Worm (Caenorhabditis elegans) whole organism, L4 larva: ENCODE results near the gene Y43F8B.20.

Experiments
- F44E2.7 ChIP-seq: fragments of 200-800 bp; sonication (Bioruptor generic); IDR thresholded peaks from 2 replicates; pipeline ENCODE4 v2.1.2; 2022; ENCODE audit warnings: missing genetic modification characterization, missing compliant biosample characterization
- Y105C5A.15 ChIP-seq: fragments of 200-800 bp; sonication (Bioruptor generic); IDR thresholded peaks from 2 replicates; pipeline ENCODE4 v1.3.6; 2022; ENCODE audit warnings: missing genetic modification characterization, missing compliant biosample characterization
- Y48G9A.11 ChIP-seq: fragments of 200-800 bp; sonication (Bioruptor generic); IDR thresholded peaks from 2 replicates; pipeline ENCODE4 v1.3.6; 2022; ENCODE audit warnings: missing genetic modification reagents, missing genetic modification characterization, missing compliant biosample characterization
- ZK337.2 ChIP-seq: fragments of 200-800 bp; sonication (Bioruptor generic); IDR thresholded peaks from 2 replicates; pipeline ENCODE4 v1.3.6; 2022; ENCODE audit warnings: missing genetic modification reagents, missing genetic modification characterization, missing compliant biosample characterization
- ZK546.5 ChIP-seq, 2 experiments: sonication (generic microtip); optimal IDR thresholded peaks; 2 replicates each; lab custom pipeline; 2017; ENCODE audit warnings: missing biosample characterization in 2 of 2, missing genetic modification characterization in 2 of 2
- aha-1 ChIP-seq: fragments of 150-350 bp; peaks from one replicate; lab custom pipeline; 2014; ENCODE audit warnings: missing biosample characterization, missing genetic modification characterization
- ama-1 ChIP-seq: fragments of 150-350 bp; optimal IDR thresholded peaks from 2 replicates; lab custom pipeline; 2014; ENCODE audit warnings: inconsistent platforms, mixed read lengths
- ceh-20 ChIP-seq: fragments of 200-800 bp; sonication (Bioruptor generic); IDR thresholded peaks from 2 replicates; pipeline ENCODE4 v1.3.6; 2022; ENCODE audit warnings: missing genetic modification reagents, missing genetic modification characterization, missing compliant biosample characterization
- ceh-28 ChIP-seq: fragments of 150-350 bp; optimal IDR thresholded peaks from 2 replicates; lab custom pipeline; 2014; ENCODE audit warnings: missing biosample characterization, missing genetic modification reagents, missing genetic modification characterization
- daf-16 ChIP-seq, 3 experiments: sonication (generic microtip); optimal IDR thresholded peaks; 2 replicates each; lab custom pipeline; 2016 to 2017; ENCODE audit warnings: missing genetic modification characterization in 3 of 3, missing genetic modification reagents in 3 of 3, mild to moderate bottlenecking in 2 of 3, missing compliant biosample characterization in 2 of 3, missing biosample characterization in 1 of 3, moderate library complexity in 1 of 3
- daf-19 ChIP-seq: fragments of 200-800 bp; sonication (Bioruptor generic); conservative IDR thresholded peaks from 2 replicates; pipeline ENCODE4 v1.3.6; 2022; ENCODE audit warnings: missing genetic modification characterization, missing compliant biosample characterization
- dmd-9 ChIP-seq: fragments of 200-800 bp; sonication (Bioruptor generic); IDR thresholded peaks from 2 replicates; pipeline ENCODE4 v1.3.6; 2022; ENCODE audit warnings: missing genetic modification reagents, missing genetic modification characterization, missing compliant biosample characterization
- egl-43 ChIP-seq: fragments of 200-800 bp; sonication (Bioruptor generic); IDR thresholded peaks from 2 replicates; pipeline ENCODE4 v1.3.6; 2022; ENCODE audit warnings: missing genetic modification reagents, missing genetic modification characterization, missing compliant biosample characterization
- fkh-10 ChIP-seq: fragments of 150-350 bp; optimal IDR thresholded peaks from 2 replicates; lab custom pipeline; 2014; ENCODE audit warnings: missing biosample characterization, missing genetic modification reagents, missing genetic modification characterization
- gei-8 ChIP-seq: fragments of 200-800 bp; sonication (Bioruptor generic); optimal IDR thresholded peaks from 2 replicates; lab custom pipeline; 2018; ENCODE audit warnings: mild to moderate bottlenecking, missing genetic modification characterization, missing compliant biosample characterization
- hlh-11 ChIP-seq: fragments of 200-800 bp; sonication (Bioruptor generic); optimal IDR thresholded peaks from 2 replicates; lab custom pipeline; 2018; ENCODE audit warnings: mild to moderate bottlenecking, missing genetic modification characterization, missing compliant biosample characterization
- hlh-30 ChIP-seq: sonication (generic microtip); optimal IDR thresholded peaks from 2 replicates; lab custom pipeline; 2017; ENCODE audit warnings: antibody characterized with exemption, mild to moderate bottlenecking, missing genetic modification characterization, missing compliant biosample characterization; ENCODE audit not compliant: insufficient read depth
- hmg-1.1 ChIP-seq: fragments of 200-800 bp; sonication (Bioruptor generic); IDR thresholded peaks from 2 replicates; pipeline ENCODE4 v1.3.6; 2022; ENCODE audit warnings: missing genetic modification reagents, missing genetic modification characterization, missing compliant biosample characterization
- jun-1 ChIP-seq: fragments of 150-350 bp; optimal IDR thresholded peaks from 2 replicates; lab custom pipeline; 2014; ENCODE audit warnings: missing biosample characterization, missing genetic modification reagents, missing genetic modification characterization
- lin-1 ChIP-seq: fragments of 200-800 bp; sonication (Bioruptor generic); IDR thresholded peaks from 2 replicates; pipeline ENCODE4 v1.3.6; 2022; ENCODE audit warnings: missing genetic modification reagents, missing genetic modification characterization, missing compliant biosample characterization
- lin-13 ChIP-seq: fragments of 150-350 bp; optimal IDR thresholded peaks from 2 replicates; lab custom pipeline; 2014; ENCODE audit warnings: missing biosample characterization, missing genetic modification reagents, missing genetic modification characterization
- madf-5 ChIP-seq, 2 experiments: fragments of 200-800 bp; sonication (Bioruptor generic); IDR thresholded peaks; 2 replicates each; pipeline ENCODE4 v1.3.6; 2022; ENCODE audit warnings: missing compliant biosample characterization in 2 of 2, missing genetic modification characterization in 2 of 2
- mxl-2 ChIP-seq: fragments of 200-800 bp; sonication (Bioruptor generic); conservative IDR thresholded peaks from 2 replicates; pipeline ENCODE4 v1.3.6; 2022; ENCODE audit warnings: missing genetic modification reagents, missing genetic modification characterization, missing compliant biosample characterization
- nhr-102 ChIP-seq: sonication (generic microtip); optimal IDR thresholded peaks from 2 replicates; lab custom pipeline; 2016; ENCODE audit warnings: mild to moderate bottlenecking, missing genetic modification characterization, moderate library complexity, missing compliant biosample characterization
- nhr-42 ChIP-seq: fragments of 200-800 bp; sonication (Bioruptor generic); IDR thresholded peaks from 2 replicates; pipeline ENCODE4 v1.3.6; 2022; ENCODE audit warnings: missing genetic modification characterization, missing compliant biosample characterization
- nhr-76 ChIP-seq: fragments of 150-350 bp; optimal IDR thresholded peaks from 2 replicates; lab custom pipeline; 2014; ENCODE audit warnings: missing biosample characterization, missing genetic modification characterization
- nhr-77 ChIP-seq: fragments of 150-350 bp; optimal IDR thresholded peaks from 2 replicates; lab custom pipeline; 2014; ENCODE audit warnings: missing biosample characterization, missing genetic modification characterization
- rbr-2 ChIP-seq: sonication (generic microtip); optimal IDR thresholded peaks from 2 replicates; lab custom pipeline; 2016; ENCODE audit warnings: missing genotype, missing genetic modification characterization, missing compliant biosample characterization
- sdz-12 ChIP-seq: fragments of 200-800 bp; sonication (Bioruptor generic); optimal IDR thresholded peaks from 2 replicates; lab custom pipeline; 2018; ENCODE audit warnings: mild to moderate bottlenecking, missing genetic modification characterization, missing compliant biosample characterization
- set-16 ChIP-seq: fragments of 200-800 bp; sonication (Bioruptor generic); IDR thresholded peaks from 2 replicates; pipeline ENCODE4 v1.3.6; 2022; ENCODE audit warnings: missing genetic modification reagents, missing genetic modification characterization, missing compliant biosample characterization
- spr-3 ChIP-seq: fragments of 200-800 bp; sonication (Bioruptor generic); optimal IDR thresholded peaks from 2 replicates; lab custom pipeline; 2018; ENCODE audit warnings: mild to moderate bottlenecking, missing genetic modification characterization, missing compliant biosample characterization
- tag-97 ChIP-seq: fragments of 200-800 bp; sonication (Bioruptor generic); IDR thresholded peaks from 2 replicates; pipeline ENCODE4 v1.3.6; 2022; ENCODE audit warnings: missing genetic modification characterization, missing compliant biosample characterization
- unc-62 ChIP-seq, 3 experiments: fragments of 150-350 bp in 1 of 3; sonication (generic microtip); optimal IDR thresholded peaks in 2 of 3; peaks in 1 of 3; 1 replicate in 1 of 3; 2 replicates in 2 of 3; lab custom pipeline; 2014 to 2017; ENCODE audit warnings: missing biosample characterization in 3 of 3, missing genetic modification characterization in 3 of 3, missing genetic modification reagents in 3 of 3, missing genotype in 1 of 3
- zag-1 ChIP-seq: fragments of 150-350 bp; optimal IDR thresholded peaks from 2 replicates; lab custom pipeline; 2014; ENCODE audit warnings: missing biosample characterization, missing genetic modification characterization
- zfp-2 ChIP-seq: sonication (generic microtip); optimal IDR thresholded peaks from 2 replicates; lab custom pipeline; 2016; ENCODE audit warnings: mild to moderate bottlenecking, missing genetic modification characterization, missing compliant biosample characterization
- ztf-11 ChIP-seq: fragments of 150-350 bp; optimal IDR thresholded peaks from 2 replicates; lab custom pipeline; 2014; ENCODE audit warnings: missing biosample characterization, missing genetic modification characterization

Y43F8B.20 gene

ce11 chrV:19549689-19550088 lies at the start of gene Y43F8B.20:
Y43F8B.20 (minus strand) TSS chrV:19549789.
- TF ChIP-seq ztf-11 (tag; lab: Kevin White, UChicago), result no peak
- no peak for TF ChIP-seq ZK337.2 (GFP tag; lab: Robert Waterston, UW)
- TF ChIP-seq ama-1 (lab: Kevin White, UChicago), result no peak
- TF ChIP-seq lin-13, result no peak
- TF ChIP-seq zfp-2 (tag; lab: Kevin White, UChicago), result no peak
- TF ChIP-seq aha-1, result no peak
- TF ChIP-seq sdz-12 (GFP tag; lab: Kevin White, UChicago), result no peak

- TF ChIP-seq aha-1, result peak; percentile 96
- no peak for TF ChIP-seq dmd-9 (GFP tag; lab: Robert Waterston, UW)
These were observed 49.5 kb upstream of the Y43F8B.20 start for ce11 chrV:19599087-19599486.

- TF ChIP-seq egl-43 (0 out of 2 replicates have a peak, but pooled peaks have one; percentile 53), set-16 (GFP tag; lab: Robert Waterston, UW) (peak; percentile 95), Y105C5A.15 (no peak), hlh-30 (no peak), unc-62 (GFP tag; optimal IDR thresholded peaks at IDR 0.05 in 1 of 2; lab: Kevin White, UChicago) (peak in 1 of 2 experiments; percentile 49), unc-62 (tag; optimal IDR thresholded peaks at IDR 0.05; lab: Kevin White, UChicago) (no peak)
These were observed 41.2 kb upstream of the Y43F8B.20 start for ce11 chrV:19590826-19591225.

- no peak for TF ChIP-seq madf-5 (GFP tag; IDR thresholded peaks at IDR 0.05; lab: Robert Waterston, UW)
- TF ChIP-seq ZK546.5 (tag; optimal IDR thresholded peaks at IDR 0.05; lab: Kevin White, UChicago), result no peak
- no peak for TF ChIP-seq gei-8
- TF ChIP-seq nhr-102 (tag; lab: Kevin White, UChicago), result no peak
- peak; percentile 78 for TF ChIP-seq aha-1
- no peak for TF ChIP-seq ceh-20 (GFP tag; lab: Robert Waterston, UW)
- TF ChIP-seq unc-62 (GFP tag; optimal IDR thresholded peaks at IDR 0.05 in 1 of 2; lab: Kevin White, UChicago), result no peak
- no peak for TF ChIP-seq unc-62 (tag; optimal IDR thresholded peaks at IDR 0.05; lab: Kevin White, UChicago)
- no peak for TF ChIP-seq fkh-10
- no peak for TF ChIP-seq F44E2.7
These were observed 32.7 kb upstream of the Y43F8B.20 start for ce11 chrV:19582256-19582655.

- TF ChIP-seq daf-16 (GFP tag; optimal IDR thresholded peaks at IDR 0.05; lab: Kevin White, UChicago) (no peak), daf-16 (tag; optimal IDR thresholded peaks at IDR 0.05; lab: Kevin White, UChicago) (no peak), spr-3 (GFP tag; lab: Kevin White, UChicago) (no peak), mxl-2 (no peak), daf-19 (GFP tag; lab: Robert Waterston, UW) (no peak), tag-97 (GFP tag; lab: Robert Waterston, UW) (no peak)
- TF ChIP-seq, all 104 proteins: peak for 0
These were observed 29.9 kb upstream of the Y43F8B.20 start for ce11 chrV:19579509-19579908.

- TF ChIP-seq ceh-28 (tag; lab: Kevin White, UChicago) (no peak), lin-13 (no peak), sdz-12 (GFP tag; lab: Kevin White, UChicago) (no peak), lin-1 (no peak), nhr-76 (tag; lab: Kevin White, UChicago) (no peak), nhr-42 (no peak), hmg-1.1 (GFP tag; lab: Robert Waterston, UW) (no peak), rbr-2 (tag; lab: Kevin White, UChicago) (no peak), Y48G9A.11 (GFP tag; lab: Robert Waterston, UW) (no peak), zag-1 (no peak), nhr-77 (tag; lab: Kevin White, UChicago) (no peak), jun-1 (tag; lab: Kevin White, UChicago) (no peak), hlh-11 (tag; lab: Kevin White, UChicago) (no peak)
These were observed 20.5 kb upstream of the Y43F8B.20 start for ce11 chrV:19570102-19570501.
